Fruit fly (Drosophila melanogaster) whole organism, pupa: ENCODE results near the gene CG14535.
A peak's percentile ranks its signal among the peaks of the same experiment; 100 is the strongest.

Source experiments
- CG10348 ChIP-seq: fragments of 200-800 bp; sonication (Bioruptor generic); IDR thresholded peaks from 2 replicates; pipeline ENCODE4 v1.3.6; 2022; ENCODE audit warnings: missing biosample characterization, missing genetic modification characterization
- CG12605 ChIP-seq: fragments of 200-800 bp; sonication (Bioruptor generic); IDR thresholded peaks from 2 replicates; pipeline ENCODE4 v1.3.6; 2022; ENCODE audit warnings: missing biosample characterization, missing genetic modification characterization
- CG13204 ChIP-seq: fragments of 200-800 bp; sonication (Bioruptor generic); optimal IDR thresholded peaks from 2 replicates; lab custom pipeline; 2018; ENCODE audit warnings: missing biosample characterization, mild to moderate bottlenecking, missing genetic modification characterization, moderate library complexity
- CG14655 ChIP-seq: fragments of 200-800 bp; sonication (Bioruptor generic); optimal IDR thresholded peaks from 3 replicates; lab custom pipeline; 2017; ENCODE audit warnings: mild to moderate bottlenecking, missing biosample characterization, missing genetic modification reagents, missing genetic modification characterization
- CG15710 ChIP-seq: fragments of 200-800 bp; sonication (Bioruptor generic); optimal IDR thresholded peaks from 2 replicates; lab custom pipeline; 2018; ENCODE audit warnings: missing biosample characterization, mild to moderate bottlenecking, missing genetic modification characterization, moderate library complexity
- CG17806 ChIP-seq: fragments of 200-800 bp; sonication (Bioruptor generic); optimal IDR thresholded peaks from 2 replicates; lab custom pipeline; 2018; ENCODE audit warnings: missing biosample characterization, mild to moderate bottlenecking, missing genetic modification characterization, moderate library complexity
- CG32121 ChIP-seq: fragments of 200-800 bp; sonication (Bioruptor generic); IDR thresholded peaks from 2 replicates; pipeline ENCODE4 v1.3.6; 2022; ENCODE audit warnings: missing biosample characterization, missing genetic modification characterization
- CG34367 ChIP-seq: fragments of 200-800 bp; sonication (Bioruptor generic); optimal IDR thresholded peaks from 2 replicates; lab custom pipeline; 2018; ENCODE audit warnings: missing biosample characterization, mild to moderate bottlenecking, missing genetic modification characterization
- CG4496 ChIP-seq: fragments of 200-800 bp; sonication (Bioruptor generic); IDR thresholded peaks from 3 replicates; pipeline ENCODE4 v1.3.6; 2022; ENCODE audit warnings: missing biosample characterization, missing genetic modification characterization
- CG8159 ChIP-seq: fragments of 200-800 bp; sonication (Bioruptor generic); optimal IDR thresholded peaks from 3 replicates; lab custom pipeline; 2018; ENCODE audit warnings: missing biosample characterization, mild to moderate bottlenecking, missing genetic modification characterization, moderate library complexity
- CG8301 ChIP-seq: fragments of 200-800 bp; sonication (Bioruptor generic); optimal IDR thresholded peaks from 2 replicates; lab custom pipeline; 2018; ENCODE audit warnings: missing biosample characterization, mild to moderate bottlenecking, missing genetic modification characterization
- CG9948 ChIP-seq: fragments of 200-800 bp; sonication (Bioruptor generic); optimal IDR thresholded peaks from 2 replicates; lab custom pipeline; 2018; ENCODE audit warnings: missing biosample characterization, mild to moderate bottlenecking, missing genetic modification characterization, moderate library complexity
- D1 ChIP-seq: fragments of 200-800 bp; sonication (Bioruptor generic); optimal IDR thresholded peaks from 2 replicates; lab custom pipeline; 2018; ENCODE audit warnings: missing biosample characterization, mild to moderate bottlenecking, missing genetic modification characterization, moderate library complexity
- EcR ChIP-seq: fragments of 200-800 bp; sonication (Bioruptor generic); optimal IDR thresholded peaks from 3 replicates; lab custom pipeline; 2019; ENCODE audit warnings: missing biosample characterization, missing genetic modification characterization, mild to moderate bottlenecking, moderate library complexity, missing genetic modification reagents
- Ets98B ChIP-seq: fragments of 200-800 bp; sonication (Bioruptor generic); IDR thresholded peaks from 2 replicates; pipeline ENCODE4 v1.3.6; 2022; ENCODE audit warnings: missing biosample characterization, missing genetic modification characterization
- Pif1A ChIP-seq: fragments of 200-800 bp; sonication (Bioruptor generic); optimal IDR thresholded peaks from 3 replicates; lab custom pipeline; 2016; ENCODE audit warnings: missing biosample characterization, missing genetic modification characterization
- Pif1B ChIP-seq: fragments of 200-800 bp; sonication (Bioruptor generic); optimal IDR thresholded peaks from 3 replicates; lab custom pipeline; 2016; ENCODE audit warnings: missing biosample characterization, missing genetic modification characterization
- Snoo ChIP-seq: fragments of 200-800 bp; sonication (Bioruptor generic); optimal IDR thresholded peaks from 3 replicates; lab custom pipeline; 2017; ENCODE audit warnings: missing biosample characterization, mild to moderate bottlenecking, missing genetic modification characterization, inconsistent platforms
- fd96Ca ChIP-seq: fragments of 200-800 bp; sonication (Bioruptor generic); IDR thresholded peaks from 3 replicates; pipeline ENCODE4 v1.3.6; 2022; ENCODE audit warnings: missing biosample characterization, missing genetic modification characterization
- gl ChIP-seq: fragments of 200-800 bp; sonication (Bioruptor generic); optimal IDR thresholded peaks from 2 replicates; lab custom pipeline; 2018; ENCODE audit warnings: missing biosample characterization, mild to moderate bottlenecking, missing genetic modification characterization
- rn ChIP-seq: fragments of 200-800 bp; sonication (Bioruptor generic); IDR thresholded peaks from 2 replicates; pipeline ENCODE4 v1.3.6; 2022; ENCODE audit warnings: missing biosample characterization, missing genetic modification characterization

The CG14535 gene

dm6 chr2L:7879292-7879894 lies 24.1 kb upstream of the CG14535 start, which contains the start of gene spz3:
spz3 (minus strand) TSS chr2L:7879552.
- peak; percentile 87 for TF ChIP-seq CG13204 (GFP tag; lab: Kevin White, UChicago)
- peak; percentile 65 for TF ChIP-seq Snoo
- no peak for TF ChIP-seq CG8301 (tag; lab: Kevin White, UChicago)
- peak; percentile 83 for TF ChIP-seq CG4496 (GFP tag; lab: Robert Waterston, UW)
- TF ChIP-seq EcR (GFP tag; lab: Kevin White, UChicago) = peak; percentile 51
- TF ChIP-seq CG14655 = peak; percentile 5
- TF ChIP-seq CG8159 (tag; lab: Kevin White, UChicago) = peak; percentile 69
- TF ChIP-seq CG34367 (tag; lab: Kevin White, UChicago) = peak; percentile 75
- TF ChIP-seq CG10348 = no peak
- peak; percentile 38 for TF ChIP-seq CG9948 (tag; lab: Kevin White, UChicago)
- TF ChIP-seq CG12605 (GFP tag; lab: Robert Waterston, UW) = peak; percentile 87
- TF ChIP-seq rn (GFP tag; lab: Robert Waterston, UW) = peak; percentile 54; the same call in 1 of the 2 replicates
- TF ChIP-seq CG32121 (GFP tag; lab: Robert Waterston, UW) = peak; percentile 64
- peak; percentile 74 for TF ChIP-seq Pif1A (GFP tag; lab: Kevin White, UChicago)
- TF ChIP-seq CG15710 (tag; lab: Kevin White, UChicago) = peak; percentile 68
- peak; percentile 55; the same call in 1 of the 3 replicates for TF ChIP-seq fd96Ca
- TF ChIP-seq Ets98B (GFP tag; lab: Robert Waterston, UW) = peak; percentile 81
- peak; percentile 91 for TF ChIP-seq gl (tag; lab: Kevin White, UChicago)
- peak; percentile 61 for TF ChIP-seq CG17806 (tag; lab: Kevin White, UChicago)
- no peak for TF ChIP-seq D1 (tag; lab: Kevin White, UChicago)
- TF ChIP-seq Pif1B (GFP tag; lab: Kevin White, UChicago) = peak; percentile 61
- TF ChIP-seq, all 21 proteins: peak for 18

dm6 chr2L:7878372-7878771 lies 23.1 kb upstream of the CG14535 start:
- TF ChIP-seq EcR (GFP tag; lab: Kevin White, UChicago) (no peak), CG17806 (tag; lab: Kevin White, UChicago) (no peak), Pif1B (GFP tag; lab: Kevin White, UChicago) (no peak), CG10348 (no peak), CG14655 (no peak), CG8159 (tag; lab: Kevin White, UChicago) (no peak), rn (GFP tag; lab: Robert Waterston, UW) (no peak), CG34367 (tag; lab: Kevin White, UChicago) (no peak), Snoo (no peak), CG13204 (GFP tag; lab: Kevin White, UChicago) (no peak), Pif1A (GFP tag; lab: Kevin White, UChicago) (no peak), gl (tag; lab: Kevin White, UChicago) (no peak), CG4496 (GFP tag; lab: Robert Waterston, UW) (no peak), Ets98B (GFP tag; lab: Robert Waterston, UW) (no peak), CG9948 (tag; lab: Kevin White, UChicago) (no peak), fd96Ca (no peak), CG15710 (tag; lab: Kevin White, UChicago) (no peak)

- 0 out of 3 replicates have a peak, but pooled peaks have one; percentile 41 for TF ChIP-seq CG4496 (GFP tag; lab: Robert Waterston, UW)
- peak; percentile 24 for TF ChIP-seq CG8159 (tag; lab: Kevin White, UChicago)
- TF ChIP-seq CG10348 = no peak
- peak; percentile 17 for TF ChIP-seq CG9948 (tag; lab: Kevin White, UChicago)
- TF ChIP-seq CG14655 = peak; percentile 44
- TF ChIP-seq CG32121 (GFP tag; lab: Robert Waterston, UW) = no peak
- no peak for TF ChIP-seq gl (tag; lab: Kevin White, UChicago)
Measured at dm6 chr2L:7876520-7877232, 21.4 kb upstream of the CG14535 start.

- TF ChIP-seq CG17806 (tag; lab: Kevin White, UChicago) (peak; percentile 40), Pif1B (GFP tag; lab: Kevin White, UChicago) (peak; percentile 12), Snoo (peak; percentile 37), CG9948 (tag; lab: Kevin White, UChicago) (peak; percentile 14), CG15710 (tag; lab: Kevin White, UChicago) (peak; percentile 26), fd96Ca (no peak), gl (tag; lab: Kevin White, UChicago) (no peak), CG10348 (no peak), Pif1A (GFP tag; lab: Kevin White, UChicago) (peak; percentile 39), CG4496 (GFP tag; lab: Robert Waterston, UW) (0 out of 3 replicates have a peak, but pooled peaks have one; percentile 17), CG8159 (tag; lab: Kevin White, UChicago) (peak; percentile 43)
Measured at dm6 chr2L:7875676-7876075, 20.4 kb upstream of the CG14535 start.

- no peak for TF ChIP-seq fd96Ca
- peak; percentile 37; the same call in 1 of the 2 replicates for TF ChIP-seq Ets98B (GFP tag; lab: Robert Waterston, UW)
Measured at dm6 chr2L:7872680-7873079, 17.4 kb upstream of the CG14535 start.
